Worm (Caenorhabditis elegans) whole organism, young adult: ENCODE results near the gene bgnt-1.2.
"Not testable (repeated sequence)": the region's sequence is repeated elsewhere in the genome, so short reads cannot be mapped to it uniquely, and the experiment has no call there.

Experiments used
- B0035.1 ChIP-seq: sonication (generic microtip); optimal IDR thresholded peaks from 2 replicates; lab custom pipeline; 2016; ENCODE audit warnings: missing genetic modification characterization, mild to moderate bottlenecking, missing compliant biosample characterization, missing genotype, missing genetic modification reagents
- F33H1.4 ChIP-seq: fragments of 200-800 bp; sonication (Bioruptor generic); IDR thresholded peaks from 2 replicates; pipeline ENCODE4 v1.3.6; 2022; ENCODE audit warnings: missing genetic modification reagents, missing genetic modification characterization, missing compliant biosample characterization
- F55B11.4 ChIP-seq: sonication (generic microtip); optimal IDR thresholded peaks from 2 replicates; lab custom pipeline; 2016; ENCODE audit warnings: missing compliant biosample characterization, missing genetic modification characterization, borderline replicate concordance; ENCODE audit not compliant: insufficient read depth
- F57C9.4 ChIP-seq: sonication (generic microtip); optimal IDR thresholded peaks from 2 replicates; lab custom pipeline; 2017; ENCODE audit warnings: mild to moderate bottlenecking, missing genetic modification characterization, missing compliant biosample characterization
- K11D2.4 ChIP-seq: fragments of 200-800 bp; sonication (Bioruptor generic); IDR thresholded peaks from 2 replicates; pipeline ENCODE4 v1.3.6; 2022; ENCODE audit warnings: missing genetic modification reagents, missing genetic modification characterization, missing compliant biosample characterization
- K12H6.12 ChIP-seq: fragments of 200-800 bp; sonication (Bioruptor generic); optimal IDR thresholded peaks from 2 replicates; lab custom pipeline; 2018; ENCODE audit warnings: mild to moderate bottlenecking, missing genetic modification characterization, missing compliant biosample characterization
- Y53F4B.3 ChIP-seq: fragments of 200-800 bp; sonication (Bioruptor generic); IDR thresholded peaks from 2 replicates; pipeline ENCODE4 v1.3.6; 2022; ENCODE audit warnings: missing genetic modification reagents, missing genetic modification characterization, missing compliant biosample characterization
- aptf-3 ChIP-seq: fragments of 200-800 bp; sonication (Bioruptor generic); IDR thresholded peaks from 2 replicates; pipeline ENCODE4 v1.3.6; 2022; ENCODE audit warnings: missing genetic modification characterization, missing compliant biosample characterization
- atf-7 ChIP-seq: sonication (generic microtip); optimal IDR thresholded peaks from 2 replicates; lab custom pipeline; 2017; ENCODE audit warnings: mild to moderate bottlenecking, missing genetic modification characterization, missing compliant biosample characterization
- attf-3 ChIP-seq: fragments of 200-800 bp; sonication (Bioruptor generic); conservative IDR thresholded peaks from 2 replicates; pipeline ENCODE4 v1.3.6; 2022; ENCODE audit warnings: missing genetic modification reagents, missing genetic modification characterization, missing compliant biosample characterization
- ccch-3 ChIP-seq: fragments of 200-800 bp; sonication (Bioruptor generic); optimal IDR thresholded peaks from 2 replicates; lab custom pipeline; 2018; ENCODE audit warnings: mild to moderate bottlenecking, missing genetic modification characterization, missing compliant biosample characterization
- cebp-1 ChIP-seq, 2 experiments: fragments of 200-800 bp in 1 of 2; sonication (Bioruptor generic) in 1 of 2; sonication (generic microtip) in 1 of 2; IDR thresholded peaks in 1 of 2; optimal IDR thresholded peaks in 1 of 2; 2 replicates each; pipeline versions ENCODE4 v1.3.6 to Lab custom; 2017 to 2022; ENCODE audit warnings: missing compliant biosample characterization in 2 of 2, missing genetic modification characterization in 2 of 2, mild to moderate bottlenecking in 1 of 2, missing genetic modification reagents in 1 of 2, moderate library complexity in 1 of 2
- dox-1 ChIP-seq: fragments of 200-800 bp; sonication (Bioruptor generic); IDR thresholded peaks from 2 replicates; pipeline ENCODE4 v1.3.6; 2022; ENCODE audit warnings: missing genetic modification reagents, missing genetic modification characterization, missing compliant biosample characterization
- egrh-3 ChIP-seq: fragments of 200-800 bp; sonication (Bioruptor generic); IDR thresholded peaks from 2 replicates; pipeline ENCODE4 v1.3.6; 2022; ENCODE audit warnings: missing genetic modification reagents, missing genetic modification characterization, missing compliant biosample characterization
- ets-4 ChIP-seq: fragments of 200-800 bp; sonication (Bioruptor generic); optimal IDR thresholded peaks from 2 replicates; lab custom pipeline; 2018; ENCODE audit warnings: mild to moderate bottlenecking, missing genetic modification characterization, missing compliant biosample characterization
- hlh-12 ChIP-seq: sonication (generic microtip); optimal IDR thresholded peaks from 2 replicates; lab custom pipeline; 2016; ENCODE audit warnings: missing genetic modification characterization, missing compliant biosample characterization
- lin-35 ChIP-seq, 3 experiments: fragments of 150-350 bp in 2 of 3; sonication (generic microtip) in 1 of 3; optimal IDR thresholded peaks; 2 replicates each; lab custom pipeline; 2014 to 2018; ENCODE audit warnings: missing biosample characterization in 3 of 3, missing genetic modification characterization in 3 of 3, missing genetic modification reagents in 3 of 3
- lin-40 ChIP-seq: sonication (generic microtip); optimal IDR thresholded peaks from 2 replicates; lab custom pipeline; 2016; ENCODE audit warnings: missing genetic modification characterization, mild to moderate bottlenecking, missing compliant biosample characterization, missing genotype, missing genetic modification reagents
- mcd-1 ChIP-seq: fragments of 200-800 bp; sonication (Bioruptor generic); IDR thresholded peaks from 2 replicates; pipeline ENCODE4 v1.3.6; 2022; ENCODE audit warnings: missing genetic modification reagents, missing genetic modification characterization, missing compliant biosample characterization
- nfya-2 ChIP-seq: fragments of 200-800 bp; sonication (Bioruptor generic); IDR thresholded peaks from 2 replicates; pipeline ENCODE4 v1.3.6; 2022; ENCODE audit warnings: missing genetic modification reagents, missing genetic modification characterization, missing compliant biosample characterization
- nhr-80 ChIP-seq: sonication (generic microtip); optimal IDR thresholded peaks from 2 replicates; lab custom pipeline; 2016; ENCODE audit warnings: missing genetic modification characterization, missing compliant biosample characterization
- pbrm-1 ChIP-seq: fragments of 200-800 bp; sonication (Bioruptor generic); IDR thresholded peaks from 2 replicates; pipeline ENCODE4 v1.3.6; 2022; ENCODE audit warnings: missing genetic modification reagents, missing genetic modification characterization, missing compliant biosample characterization
- rcor-1 ChIP-seq: fragments of 200-800 bp; sonication (Bioruptor generic); IDR thresholded peaks from 2 replicates; pipeline ENCODE4 v1.3.6; 2022; ENCODE audit warnings: missing genetic modification reagents, missing genetic modification characterization, missing compliant biosample characterization
- snpc-3.4 ChIP-seq: sonication (generic microtip); optimal IDR thresholded peaks from 2 replicates; lab custom pipeline; 2017; ENCODE audit warnings: missing genetic modification characterization, mild to moderate bottlenecking, missing compliant biosample characterization, antibody characterized with exemption, moderate library complexity, missing genotype, missing genetic modification reagents
- ztf-22 ChIP-seq: fragments of 200-800 bp; sonication (Bioruptor generic); optimal IDR thresholded peaks from 2 replicates; lab custom pipeline; 2018; ENCODE audit warnings: mild to moderate bottlenecking, missing genetic modification characterization, moderate library complexity, missing compliant biosample characterization
- ztf-6 ChIP-seq: fragments of 200-800 bp; sonication (Bioruptor generic); IDR thresholded peaks from 2 replicates; pipeline ENCODE4 v1.3.6; 2022; ENCODE audit warnings: missing genetic modification reagents, missing genetic modification characterization, missing compliant biosample characterization

Gene bgnt-1.2

ce11 chrV:2146044-2146443, 27.6 kb upstream of the bgnt-1.2 start, which contains the start of gene str-52:
Gene str-52, minus strand, starts transcription at chrV:2146144.
- TF ChIP-seq atf-7 (no peak), K11D2.4 (GFP tag; lab: Robert Waterston, UW) (no peak), F33H1.4 (GFP tag; lab: Robert Waterston, UW) (no peak), hlh-12 (tag; lab: Kevin White, UChicago) (no peak), F55B11.4 (tag; lab: Kevin White, UChicago) (no peak), Y53F4B.3 (GFP tag; lab: Robert Waterston, UW) (no peak), nfya-2 (GFP tag; lab: Robert Waterston, UW) (no peak), aptf-3 (GFP tag; lab: Robert Waterston, UW) (no peak), K12H6.12 (tag; lab: Kevin White, UChicago) (no peak)

- TF ChIP-seq ccch-3 (GFP tag; lab: Kevin White, UChicago); rcor-1; dox-1 (GFP tag; lab: Robert Waterston, UW): not testable (repeated sequence)
Observed at ce11 chrV:2144408-2144807, 25.9 kb upstream of the bgnt-1.2 start, which contains the start of gene F22F7.12. Gene F22F7.12, minus strand, starts transcription at chrV:2144508.

DNA sequence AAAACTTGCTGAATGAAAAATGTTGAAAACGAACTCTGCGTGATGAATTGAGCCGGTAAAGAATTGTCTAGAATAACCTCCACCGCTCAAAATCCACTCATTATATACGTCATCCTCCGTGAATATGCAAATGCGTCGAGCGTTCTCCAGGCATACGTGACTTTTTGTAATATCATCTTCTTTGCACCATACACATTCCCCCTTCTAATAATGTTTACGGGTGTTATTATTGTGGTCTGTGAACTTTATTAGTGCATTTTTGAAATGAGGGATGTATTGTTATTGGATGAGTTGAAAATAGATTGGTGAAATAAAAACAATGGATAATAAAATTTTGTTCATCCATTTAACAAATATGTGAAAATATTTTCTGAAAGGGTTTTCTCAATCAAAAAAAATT, 21.4 kb upstream of the bgnt-1.2 start, which contains the start of gene F22F7.7:
F22F7.7 (minus strand) TSS at position 125 of the 400 bp plus-strand sequence.
- no peak for TF ChIP-seq ztf-6 (GFP tag; lab: Robert Waterston, UW)
- TF ChIP-seq attf-3 (GFP tag; lab: Robert Waterston, UW) = no peak
- no peak for TF ChIP-seq ets-4 (GFP tag; lab: Kevin White, UChicago)
- TF ChIP-seq mcd-1 (GFP tag; lab: Robert Waterston, UW) = no peak

ce11 chrV:2138287-2138686, 19.8 kb upstream of the bgnt-1.2 start:
- TF ChIP-seq ztf-22 (GFP tag; lab: Kevin White, UChicago) (no peak), B0035.1 (tag; lab: Kevin White, UChicago) (no peak)

DNA sequence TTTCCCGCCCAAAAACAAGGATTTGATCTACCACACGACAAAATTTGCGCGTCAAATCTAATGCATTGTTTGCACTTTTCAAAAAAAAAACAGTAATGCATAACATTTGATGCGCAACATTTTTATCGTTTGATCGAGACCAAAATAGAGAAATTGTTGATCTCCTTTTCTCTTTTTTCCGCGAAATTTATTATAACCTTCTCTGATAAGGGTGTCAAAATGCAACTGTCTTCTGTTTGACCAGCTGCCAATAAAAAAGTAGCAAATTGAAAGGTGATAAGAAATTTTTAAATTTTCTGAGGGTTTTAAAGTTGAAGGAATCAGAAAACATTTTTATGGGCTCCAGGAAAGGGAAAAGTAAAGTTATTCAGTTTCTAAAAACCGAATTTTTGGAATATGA, 18.5 kb upstream of the bgnt-1.2 start:
- TF ChIP-seq nhr-80 (tag; lab: Kevin White, UChicago) (peak; percentile 53), snpc-3.4 (no peak)

- TF ChIP-seq lin-35 (GFP tag; optimal IDR thresholded peaks at IDR 0.05; lab: Kevin White, UChicago) (peak in 1 of 3 experiments; percentile 16), dox-1 (GFP tag; lab: Robert Waterston, UW) (peak; percentile 49; the same call in 1 of the 2 replicates), egrh-3 (peak; percentile 55), lin-40 (tag; lab: Kevin White, UChicago) (no peak), atf-7 (no peak), nhr-80 (tag; lab: Kevin White, UChicago) (peak; percentile 36), K12H6.12 (tag; lab: Kevin White, UChicago) (peak; percentile 25), cebp-1 (GFP tag; IDR thresholded peaks at IDR 0.05; lab: Robert Waterston, UW) (no peak), cebp-1 (tag; optimal IDR thresholded peaks at IDR 0.05; lab: Kevin White, UChicago) (peak; percentile 46), F57C9.4 (no peak)
Observed at ce11 chrV:2135323-2135722, 16.8 kb upstream of the bgnt-1.2 start.

ce11 chrV:2134340-2134739, 15.9 kb upstream of the bgnt-1.2 start:
- no peak for TF ChIP-seq pbrm-1
- TF ChIP-seq lin-35 (GFP tag; optimal IDR thresholded peaks at IDR 0.05; lab: Kevin White, UChicago) = peak in 1 of 3 experiments; percentile 9
